Fruit fly (Drosophila melanogaster): ENCODE measurements around the gene CG14445.

The CG14445 gene

DNA sequence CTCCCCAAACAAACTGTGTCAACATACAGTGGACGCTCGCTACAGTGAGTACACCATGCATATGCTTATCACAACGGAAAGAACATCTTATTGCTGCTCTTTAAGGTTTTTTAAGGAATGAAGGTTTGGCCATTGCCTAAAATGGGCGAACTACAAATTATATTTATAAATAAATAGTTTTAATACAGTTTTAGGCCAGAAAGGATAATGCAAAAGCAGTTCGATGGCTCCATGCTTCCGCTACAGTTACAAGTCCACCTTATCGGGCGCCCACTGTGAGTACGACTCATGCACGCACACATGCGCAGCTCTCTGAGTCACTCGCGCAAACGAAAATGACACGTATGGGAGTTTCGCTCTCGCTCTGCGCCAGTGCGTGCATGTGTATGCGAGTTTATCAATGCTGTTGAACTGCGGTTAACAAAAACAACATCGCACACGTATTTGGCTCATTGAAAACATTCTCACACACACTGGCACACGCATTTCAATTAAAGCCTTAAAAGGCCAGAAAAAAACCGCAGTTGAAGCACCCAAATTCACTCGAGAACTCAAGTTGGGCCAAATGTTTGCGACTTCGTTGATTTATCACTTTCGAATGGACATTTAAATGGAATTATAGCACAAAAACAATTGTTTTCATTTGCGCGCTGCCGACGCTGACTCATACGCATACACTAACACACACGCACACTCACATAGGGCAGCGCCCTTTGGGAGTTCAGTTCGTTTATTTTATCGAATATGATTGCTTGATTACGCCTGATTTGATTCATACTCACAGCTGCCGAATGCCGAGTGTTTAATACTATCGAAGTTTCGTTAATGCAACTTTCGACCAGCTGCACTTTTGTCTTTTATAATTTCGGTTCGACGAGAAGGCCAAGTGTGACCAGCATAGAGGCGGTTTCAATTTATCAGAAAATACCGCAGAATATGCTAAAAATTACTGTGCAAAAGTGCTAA is 12.6 kb upstream of the CG14445 start, which contains the start of gene sqh (continued):
- TF ChIP-seq dati (GFP tag; IDR thresholded peaks at IDR 0.05) (peak; percentile 26; the same call in 1 of the 2 replicates), CG11504 (tag; optimal IDR thresholded peaks at IDR 0.05) (peak; percentile 90), CG17612 (GFP tag; IDR thresholded peaks at IDR 0.05) (peak; percentile 61), Dfd (GFP tag; optimal IDR thresholded peaks at IDR 0.05) (no peak), gem (tag; optimal IDR thresholded peaks at IDR 0.05) (peak; percentile 92), Med (GFP tag) (peak; percentile 94), CG12942 (GFP tag; optimal IDR thresholded peaks at IDR 0.05) (peak; percentile 78), CG9797 (GFP tag; optimal IDR thresholded peaks at IDR 0.05) (no peak), Sox100B (GFP tag; optimal IDR thresholded peaks at IDR 0.05) (peak; percentile 90), nerfin-2 (GFP tag; IDR thresholded peaks at IDR 0.05; ENCODE audit: partially characterized antibody) (no peak), Ada2b (GFP tag; IDR thresholded peaks at IDR 0.05) (peak; percentile 87), CG5245 (GFP tag; optimal IDR thresholded peaks at IDR 0.05) (peak; percentile 58), CG7745 (tag; optimal IDR thresholded peaks at IDR 0.05) (no peak), CG7928 (GFP tag; optimal IDR thresholded peaks at IDR 0.05) (peak; percentile 44), CG31365 (tag; optimal IDR thresholded peaks at IDR 0.05) (peak; percentile 50), zfh1 (GFP tag; IDR thresholded peaks at IDR 0.05) (peak; percentile 89), ato (GFP tag; IDR thresholded peaks at IDR 0.05; ENCODE audit: partially characterized antibody) (no peak), scrt (GFP tag; optimal IDR thresholded peaks at IDR 0.05) (no peak), CG3995 (GFP tag; optimal IDR thresholded peaks at IDR 0.05) (peak; percentile 10), CG17802 (tag; optimal IDR thresholded peaks at IDR 0.05) (peak; percentile 38), NK7.1 (GFP tag; optimal IDR thresholded peaks at IDR 0.05) (no peak), CG12299 (tag; optimal IDR thresholded peaks at IDR 0.05) (peak; percentile 82), pzg (GFP tag; optimal IDR thresholded peaks at IDR 0.05) (no peak), CG6683 (GFP tag; optimal IDR thresholded peaks at IDR 0.05) (peak; percentile 81), Jarid2 (GFP tag; optimal IDR thresholded peaks at IDR 0.05) (no peak), yki (optimal IDR thresholded peaks at IDR 0.05) (no peak), CG6813 (GFP tag; optimal IDR thresholded peaks at IDR 0.05) (peak; percentile 82), ewg (GFP tag; optimal IDR thresholded peaks at IDR 0.05) (peak; percentile 88), CG12236 (GFP tag; optimal IDR thresholded peaks at IDR 0.05) (no peak), CG2712 (tag; optimal IDR thresholded peaks at IDR 0.05) (peak; percentile 88), Poxn (GFP tag; IDR thresholded peaks at IDR 0.05) (peak; percentile 67), H2.0 (GFP tag; IDR thresholded peaks at IDR 0.05) (peak; percentile 84), B-H2 (GFP tag; optimal IDR thresholded peaks at IDR 0.05) (peak; percentile 77), E2f2 (GFP tag; IDR thresholded peaks at IDR 0.05) (peak; percentile 71), da (GFP tag; optimal IDR thresholded peaks at IDR 0.05) (no peak), CG2120 (GFP tag; optimal IDR thresholded peaks at IDR 0.05) (peak; percentile 83), CG10209 (GFP tag; optimal IDR thresholded peaks at IDR 0.05) (peak; percentile 86), CG12391 (tag; optimal IDR thresholded peaks at IDR 0.05) (peak; percentile 90), Hsf (GFP tag; optimal IDR thresholded peaks at IDR 0.05) (peak; percentile 76), chinmo (GFP tag; IDR thresholded peaks at IDR 0.05; ENCODE audit: partially characterized antibody) (peak; percentile 77; the same call in 1 of the 4 replicates), CG32532 (GFP tag; IDR thresholded peaks at IDR 0.05) (peak; percentile 92), az2 (GFP tag; optimal IDR thresholded peaks at IDR 0.05) (peak; percentile 85), lilli (GFP tag; optimal IDR thresholded peaks at IDR 0.05) (peak; percentile 85), ssp (GFP tag; IDR thresholded peaks at IDR 0.05) (peak; percentile 77), CG16815 (GFP tag; optimal IDR thresholded peaks at IDR 0.05) (peak; percentile 89), bab2 (GFP tag; optimal IDR thresholded peaks at IDR 0.05) (peak; percentile 23), Doc3 (GFP tag; IDR thresholded peaks at IDR 0.05; ENCODE audit: partially characterized antibody) (no peak), CG4707 (GFP tag; optimal IDR thresholded peaks at IDR 0.05) (peak; percentile 78)

Data from whole organism, embryonic.